Worm (Caenorhabditis elegans) whole organism, early embryonic: ENCODE measurements around the gene fdgt-2.

ENCODE experiments used
- B0310.2 ChIP-seq: sonication (generic microtip); optimal IDR thresholded peaks from 2 replicates; lab custom pipeline; 2016; ENCODE audit warnings: mild to moderate bottlenecking, missing genetic modification characterization, missing compliant biosample characterization
- ama-1 ChIP-seq: fragments of 150-350 bp; optimal IDR thresholded peaks from 2 replicates; lab custom pipeline; 2014
- hnd-1 ChIP-seq: sonication (generic microtip); optimal IDR thresholded peaks from 2 replicates; lab custom pipeline; 2016; ENCODE audit warnings: missing genetic modification characterization, missing compliant biosample characterization
- pes-1 ChIP-seq: fragments of 200-800 bp; sonication (Bioruptor generic); IDR thresholded peaks from 2 replicates; pipeline ENCODE4 v1.3.6; 2022; ENCODE audit warnings: missing genetic modification reagents, missing genetic modification characterization, missing compliant biosample characterization

- TF ChIP-seq ama-1 (lab: Kevin White, UChicago), result no peak
- no peak for TF ChIP-seq hnd-1 (tag; lab: Kevin White, UChicago)
- no peak for TF ChIP-seq B0310.2
- TF ChIP-seq pes-1 (GFP tag; lab: Robert Waterston, UW), result no peak
Observed at ce11 chrII:8412061-8412721, 5.2 kb upstream of the fdgt-2 start, which contains the start of gene efl-3.
